Worm (Caenorhabditis elegans): ENCODE measurements around the gene F49C12.9.

Gene F49C12.9

ce11 chrIV:9339205-9339604 lies 23.2 kb upstream of the F49C12.9 start, which contains the start of gene T20D3.6:
T20D3.6 (minus strand) TSS chrIV:9339305.
- no peak for TF ChIP-seq unc-62 (GFP tag; optimal IDR thresholded peaks at IDR 0.05)
- no peak for TF ChIP-seq lsy-2 (tag; optimal IDR thresholded peaks at IDR 0.05)
- TF ChIP-seq unc-39 (tag; optimal IDR thresholded peaks at IDR 0.05), result no peak
- no peak for TF ChIP-seq nhr-2 (tag; optimal IDR thresholded peaks at IDR 0.05)
- no peak for TF ChIP-seq hlh-1 (tag; optimal IDR thresholded peaks at IDR 0.05)
- no peak for TF ChIP-seq M03D4.4 (tag; optimal IDR thresholded peaks at IDR 0.05)
- TF ChIP-seq unc-120 (tag; optimal IDR thresholded peaks at IDR 0.05; ENCODE audit: poor library complexity, severe bottlenecking), result no peak
- no peak for TF ChIP-seq lin-13 (tag; optimal IDR thresholded peaks at IDR 0.05)
- TF ChIP-seq ceh-39 (tag; optimal IDR thresholded peaks at IDR 0.05), result no peak
- TF ChIP-seq mep-1 (tag; optimal IDR thresholded peaks at IDR 0.05), result no peak
- TF ChIP-seq nhr-12 (tag; optimal IDR thresholded peaks at IDR 0.05), result no peak
- TF ChIP-seq mab-5 (tag; optimal IDR thresholded peaks at IDR 0.05), result no peak
- no peak for TF ChIP-seq drap-1 (GFP tag; optimal IDR thresholded peaks at IDR 0.05)
- no peak for TF ChIP-seq nhr-28 (tag; optimal IDR thresholded peaks at IDR 0.05)
- no peak for TF ChIP-seq ceh-43 (GFP tag; optimal IDR thresholded peaks at IDR 0.05)
- no peak for TF ChIP-seq sptf-1 (tag; optimal IDR thresholded peaks at IDR 0.05)
- no peak for TF ChIP-seq nhr-76 (tag; optimal IDR thresholded peaks at IDR 0.05)

ce11 chrIV:9336538-9337090 lies 20.6 kb upstream of the F49C12.9 start, which contains the start of gene T20D3.5:
T20D3.5 (plus strand) TSS chrIV:9337040.
- TF ChIP-seq nhr-12 (tag; optimal IDR thresholded peaks at IDR 0.05), result no peak
- no peak for TF ChIP-seq sem-2 (GFP tag; optimal IDR thresholded peaks at IDR 0.05)
- no peak for TF ChIP-seq pha-4 (tag; optimal IDR thresholded peaks at IDR 0.05)

ce11 chrIV:9335552-9336251 lies 19.7 kb upstream of the F49C12.9 start, which contains the start of the genes coa-4 and T20D3.14:
coa-4 (minus strand) TSS chrIV:9335602.
T20D3.14 (minus strand) TSS chrIV:9335909.
- TF ChIP-seq sem-2 (GFP tag; optimal IDR thresholded peaks at IDR 0.05) (no peak), zip-8 (tag; optimal IDR thresholded peaks at IDR 0.05) (no peak), ceh-83 (GFP tag; optimal IDR thresholded peaks at IDR 0.05) (no peak), lsy-2 (tag; optimal IDR thresholded peaks at IDR 0.05) (no peak), unc-120 (tag; optimal IDR thresholded peaks at IDR 0.05; ENCODE audit: poor library complexity, severe bottlenecking) (no peak), nhr-2 (tag; optimal IDR thresholded peaks at IDR 0.05) (no peak), blmp-1 (tag; optimal IDR thresholded peaks at IDR 0.05) (no peak), lin-32 (GFP tag; optimal IDR thresholded peaks at IDR 0.05) (no peak), mls-2 (tag; optimal IDR thresholded peaks at IDR 0.05) (no peak), tbx-8 (GFP tag; optimal IDR thresholded peaks at IDR 0.05) (no peak), nhr-12 (tag; optimal IDR thresholded peaks at IDR 0.05) (no peak), cnd-1 (tag; optimal IDR thresholded peaks at IDR 0.05) (no peak), ham-2 (GFP tag; optimal IDR thresholded peaks at IDR 0.05) (no peak), elt-1 (tag; optimal IDR thresholded peaks at IDR 0.05; ENCODE audit: borderline replicate concordance, insufficient read depth) (no peak), ces-1 (GFP tag; optimal IDR thresholded peaks at IDR 0.05) (no peak), elt-3 (tag; optimal IDR thresholded peaks at IDR 0.05) (no peak)

ce11 chrIV:9333007-9333406 lies 17.0 kb upstream of the F49C12.9 start:
- no peak for TF ChIP-seq elt-3 (tag; optimal IDR thresholded peaks at IDR 0.05)
- no peak for TF ChIP-seq bed-3 (GFP tag; optimal IDR thresholded peaks at IDR 0.05)
- no peak for TF ChIP-seq ztf-11 (tag; optimal IDR thresholded peaks at IDR 0.05)
- TF ChIP-seq lin-32 (GFP tag; optimal IDR thresholded peaks at IDR 0.05), result no peak
- no peak for TF ChIP-seq elt-1 (tag; optimal IDR thresholded peaks at IDR 0.05; ENCODE audit: borderline replicate concordance, insufficient read depth)
- no peak for TF ChIP-seq snpc-4 (tag; optimal IDR thresholded peaks at IDR 0.05)
- TF ChIP-seq nhr-76 (tag; optimal IDR thresholded peaks at IDR 0.05), result no peak
- TF ChIP-seq mab-5 (tag; optimal IDR thresholded peaks at IDR 0.05), result no peak
- no peak for TF ChIP-seq M03D4.4 (tag; optimal IDR thresholded peaks at IDR 0.05)
- TF ChIP-seq pha-4 (tag; optimal IDR thresholded peaks at IDR 0.05), result no peak
- no peak for TF ChIP-seq nhr-2 (tag; optimal IDR thresholded peaks at IDR 0.05)
- no peak for TF ChIP-seq zip-8 (tag; optimal IDR thresholded peaks at IDR 0.05)
- no peak for TF ChIP-seq nhr-28 (tag; optimal IDR thresholded peaks at IDR 0.05)
- no peak for TF ChIP-seq mls-2 (tag; optimal IDR thresholded peaks at IDR 0.05)
- TF ChIP-seq blmp-1 (tag; optimal IDR thresholded peaks at IDR 0.05), result no peak
- TF ChIP-seq ceh-43 (GFP tag; optimal IDR thresholded peaks at IDR 0.05), result no peak
- TF ChIP-seq lsy-2 (tag; optimal IDR thresholded peaks at IDR 0.05), result no peak
- TF ChIP-seq nhr-12 (tag; optimal IDR thresholded peaks at IDR 0.05), result no peak
- no peak for TF ChIP-seq hlh-1 (tag; optimal IDR thresholded peaks at IDR 0.05)
